Worm (Caenorhabditis elegans): ENCODE data around the gene smi-1.

DNA sequence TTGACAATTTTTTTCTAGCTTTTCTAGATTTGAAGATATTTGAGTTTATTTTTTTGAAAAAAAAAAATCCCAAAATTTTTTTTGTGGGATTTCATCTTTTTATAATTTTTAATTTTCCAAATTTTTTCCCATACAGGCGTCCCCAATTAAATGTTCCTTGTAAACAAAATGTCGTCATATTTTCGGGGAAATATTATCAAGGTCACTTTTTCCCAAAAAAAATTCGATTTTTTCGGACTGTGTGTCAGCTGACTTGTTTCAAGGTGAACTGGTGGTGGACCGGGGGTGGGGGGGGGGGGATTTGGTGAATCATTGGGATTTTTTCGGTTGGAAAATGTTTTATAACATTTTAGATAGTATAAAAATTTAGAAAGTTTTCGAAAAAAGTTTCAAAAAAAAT, 21.5 kb upstream of the smi-1 start:
- no peak for TF ChIP-seq nhr-237 (tag; optimal IDR thresholded peaks at IDR 0.05)
- no peak for TF ChIP-seq mep-1 (tag; optimal IDR thresholded peaks at IDR 0.05)
- TF ChIP-seq zip-2 (tag; optimal IDR thresholded peaks at IDR 0.05) = no peak
- no peak for TF ChIP-seq unc-39 (tag; optimal IDR thresholded peaks at IDR 0.05)
- no peak for TF ChIP-seq sdz-12 (GFP tag; optimal IDR thresholded peaks at IDR 0.05)
- TF ChIP-seq nhr-11 (tag; optimal IDR thresholded peaks at IDR 0.05) = no peak
- no peak for TF ChIP-seq tra-1 (GFP tag; IDR thresholded peaks at IDR 0.05)
- no peak for TF ChIP-seq arid-1 (GFP tag; conservative IDR thresholded peaks at IDR 0.05)

Measured in whole organism, L4 larva.